Worm (Caenorhabditis elegans) whole organism, late embryonic: ENCODE measurements around the gene tbx-38.
"Not testable (repeated sequence)": the region's sequence is repeated elsewhere in the genome, so short reads cannot be mapped to it uniquely, and the experiment has no call there.

Source experiments
- C38D4.7 ChIP-seq: fragments of 200-800 bp; sonication (Bioruptor generic); optimal IDR thresholded peaks from 2 replicates; lab custom pipeline; 2018; ENCODE audit warnings: mild to moderate bottlenecking, missing genetic modification characterization, moderate library complexity, missing compliant biosample characterization
- F13H6.1 ChIP-seq: sonication (generic microtip); optimal IDR thresholded peaks from 2 replicates; lab custom pipeline; 2016; ENCODE audit warnings: missing genetic modification characterization, missing compliant biosample characterization
- K02D7.2 ChIP-seq: sonication (generic microtip); optimal IDR thresholded peaks from 2 replicates; lab custom pipeline; 2017; ENCODE audit warnings: mild to moderate bottlenecking, missing genetic modification characterization, missing compliant biosample characterization
- K09A11.1 ChIP-seq: sonication (generic microtip); optimal IDR thresholded peaks from 2 replicates; lab custom pipeline; 2017; ENCODE audit warnings: antibody characterized with exemption, mild to moderate bottlenecking, missing genetic modification characterization, missing compliant biosample characterization; ENCODE audit not compliant: insufficient read depth
- ceh-19 ChIP-seq: fragments of 200-800 bp; sonication (Bioruptor generic); optimal IDR thresholded peaks from 2 replicates; lab custom pipeline; 2018; ENCODE audit warnings: mild to moderate bottlenecking, missing genetic modification characterization, missing compliant biosample characterization
- ceh-2 ChIP-seq: sonication (generic microtip); optimal IDR thresholded peaks from 2 replicates; lab custom pipeline; 2016; ENCODE audit warnings: missing genotype, missing genetic modification characterization, missing compliant biosample characterization
- ceh-22 ChIP-seq: sonication (generic microtip); optimal IDR thresholded peaks from 2 replicates; lab custom pipeline; 2017; ENCODE audit warnings: missing biosample characterization, missing genetic modification characterization
- ceh-45 ChIP-seq: fragments of 200-800 bp; sonication (Bioruptor generic); IDR thresholded peaks from 2 replicates; pipeline ENCODE4 v1.3.6; 2022; ENCODE audit warnings: missing genetic modification reagents, missing genetic modification characterization, missing compliant biosample characterization
- ceh-48 ChIP-seq: sonication (generic microtip); optimal IDR thresholded peaks from 2 replicates; lab custom pipeline; 2016; ENCODE audit warnings: missing genetic modification characterization, inconsistent platforms, missing compliant biosample characterization
- ceh-6 ChIP-seq: fragments of 200-800 bp; sonication (Bioruptor generic); optimal IDR thresholded peaks from 2 replicates; lab custom pipeline; 2018; ENCODE audit warnings: mild to moderate bottlenecking, missing genetic modification characterization, missing compliant biosample characterization
- ceh-9 ChIP-seq: sonication (generic microtip); optimal IDR thresholded peaks from 2 replicates; lab custom pipeline; 2016; ENCODE audit warnings: mild to moderate bottlenecking, missing genetic modification characterization, inconsistent platforms, missing compliant biosample characterization
- che-1 ChIP-seq: sonication (generic microtip); optimal IDR thresholded peaks from 2 replicates; lab custom pipeline; 2016; ENCODE audit warnings: mild to moderate bottlenecking, missing genetic modification characterization, missing compliant biosample characterization
- dve-1 ChIP-seq: sonication (generic microtip); optimal IDR thresholded peaks from 2 replicates; lab custom pipeline; 2017; ENCODE audit warnings: antibody characterized with exemption, mild to moderate bottlenecking, missing genetic modification characterization, missing compliant biosample characterization
- elt-4 ChIP-seq: sonication (generic microtip); optimal IDR thresholded peaks from 2 replicates; lab custom pipeline; 2016; ENCODE audit warnings: missing genetic modification characterization, missing compliant biosample characterization
- ets-4 ChIP-seq: sonication (generic microtip); optimal IDR thresholded peaks from 2 replicates; lab custom pipeline; 2016; ENCODE audit warnings: missing genetic modification characterization, missing compliant biosample characterization
- fax-1 ChIP-seq: sonication (generic microtip); optimal IDR thresholded peaks from 2 replicates; lab custom pipeline; 2016; ENCODE audit warnings: missing genotype, missing genetic modification characterization, missing compliant biosample characterization
- hlh-30 ChIP-seq: sonication (generic microtip); optimal IDR thresholded peaks from 2 replicates; lab custom pipeline; 2017; ENCODE audit warnings: antibody characterized with exemption, missing genetic modification characterization, missing compliant biosample characterization; ENCODE audit not compliant: insufficient read depth
- hlh-8 ChIP-seq: sonication (generic microtip); optimal IDR thresholded peaks from 2 replicates; lab custom pipeline; 2016; ENCODE audit warnings: missing genotype, missing genetic modification characterization, missing compliant biosample characterization
- lim-6 ChIP-seq: sonication (generic microtip); optimal IDR thresholded peaks from 2 replicates; lab custom pipeline; 2016; ENCODE audit warnings: missing genetic modification characterization, missing compliant biosample characterization
- lin-11 ChIP-seq: fragments of 200-800 bp; sonication (Bioruptor generic); optimal IDR thresholded peaks from 2 replicates; lab custom pipeline; 2018; ENCODE audit warnings: mild to moderate bottlenecking, missing genetic modification characterization, missing compliant biosample characterization
- mec-3 ChIP-seq: sonication (generic microtip); optimal IDR thresholded peaks from 2 replicates; lab custom pipeline; 2016; ENCODE audit warnings: borderline replicate concordance, missing genetic modification characterization, missing compliant biosample characterization
- nfya-1 ChIP-seq: sonication (generic microtip); optimal IDR thresholded peaks from 2 replicates; lab custom pipeline; 2017; ENCODE audit warnings: missing genetic modification characterization, mild to moderate bottlenecking, missing compliant biosample characterization, antibody characterized with exemption, moderate library complexity
- nhr-232 ChIP-seq: sonication (generic microtip); optimal IDR thresholded peaks from 2 replicates; lab custom pipeline; 2016; ENCODE audit warnings: missing genetic modification characterization, missing compliant biosample characterization
- odd-2 ChIP-seq: sonication (generic microtip); optimal IDR thresholded peaks from 2 replicates; lab custom pipeline; 2017; ENCODE audit warnings: antibody characterized with exemption, mild to moderate bottlenecking, missing genetic modification characterization, missing compliant biosample characterization
- pha-2 ChIP-seq: sonication (generic microtip); optimal IDR thresholded peaks from 2 replicates; lab custom pipeline; 2017; ENCODE audit warnings: mild to moderate bottlenecking, missing genetic modification characterization, missing compliant biosample characterization
- pqm-1 ChIP-seq: sonication (generic microtip); optimal IDR thresholded peaks from 2 replicates; lab custom pipeline; 2016; ENCODE audit warnings: missing genetic modification characterization, missing compliant biosample characterization
- ref-2 ChIP-seq: sonication (generic microtip); optimal IDR thresholded peaks from 2 replicates; lab custom pipeline; 2016; ENCODE audit warnings: missing genetic modification characterization, missing compliant biosample characterization
- rnt-1 ChIP-seq: sonication (generic microtip); optimal IDR thresholded peaks from 2 replicates; lab custom pipeline; 2016; ENCODE audit warnings: missing genetic modification characterization, missing compliant biosample characterization
- sox-2 ChIP-seq: fragments of 200-800 bp; sonication (Bioruptor generic); IDR thresholded peaks from 2 replicates; pipeline ENCODE4 v1.3.6; 2022; ENCODE audit warnings: missing genetic modification reagents, missing genetic modification characterization, missing compliant biosample characterization
- unc-3 ChIP-seq, 2 experiments: fragments of 200-800 bp in 1 of 2; sonication (Bioruptor generic) in 1 of 2; sonication (generic microtip) in 1 of 2; conservative IDR thresholded peaks in 1 of 2; optimal IDR thresholded peaks in 1 of 2; 2 replicates each; pipeline versions ENCODE4 v1.3.6 to Lab custom; 2016 to 2022; ENCODE audit warnings: missing compliant biosample characterization in 2 of 2, missing genetic modification characterization in 2 of 2, missing genetic modification reagents in 1 of 2
- unc-55 ChIP-seq: sonication (generic microtip); optimal IDR thresholded peaks from 2 replicates; lab custom pipeline; 2017; ENCODE audit warnings: missing biosample characterization, missing genetic modification reagents, missing genetic modification characterization
- ztf-16 ChIP-seq: sonication (generic microtip); optimal IDR thresholded peaks from 2 replicates; lab custom pipeline; 2017; ENCODE audit warnings: missing genetic modification characterization, missing compliant biosample characterization

The tbx-38 gene

DNA sequence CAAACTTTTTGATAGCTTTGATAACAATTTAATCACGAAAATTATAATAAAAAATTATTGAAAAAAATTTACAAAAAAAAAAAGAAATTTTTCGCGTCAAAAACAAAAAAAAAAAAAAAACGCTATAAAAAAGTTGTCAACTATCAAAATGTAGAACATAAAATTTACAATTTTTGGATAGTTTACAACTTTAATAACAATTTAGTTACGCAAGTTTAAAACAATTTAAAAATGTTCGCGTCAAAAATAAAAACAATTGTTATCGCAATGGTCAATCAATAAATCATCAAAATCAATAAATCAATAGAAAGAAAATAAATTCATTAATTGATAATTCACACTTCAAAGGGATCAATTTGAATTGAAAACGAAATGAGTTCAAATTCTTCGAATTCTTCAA, 1.5 kb upstream of the tbx-38 start, which contains the start of gene C24H11.1:
TSS of gene C24H11.1 (plus strand) at position 301 of the 400 bp plus-strand sequence.
- not testable (repeated sequence) for TF ChIP-seq nhr-232 (tag; lab: Kevin White, UChicago); ceh-48 (tag; lab: Kevin White, UChicago); ceh-45 (GFP tag; lab: Robert Waterston, UW)
- TF ChIP-seq, all 69 proteins: peak for 0; not testable (repeated sequence) for 69

DNA sequence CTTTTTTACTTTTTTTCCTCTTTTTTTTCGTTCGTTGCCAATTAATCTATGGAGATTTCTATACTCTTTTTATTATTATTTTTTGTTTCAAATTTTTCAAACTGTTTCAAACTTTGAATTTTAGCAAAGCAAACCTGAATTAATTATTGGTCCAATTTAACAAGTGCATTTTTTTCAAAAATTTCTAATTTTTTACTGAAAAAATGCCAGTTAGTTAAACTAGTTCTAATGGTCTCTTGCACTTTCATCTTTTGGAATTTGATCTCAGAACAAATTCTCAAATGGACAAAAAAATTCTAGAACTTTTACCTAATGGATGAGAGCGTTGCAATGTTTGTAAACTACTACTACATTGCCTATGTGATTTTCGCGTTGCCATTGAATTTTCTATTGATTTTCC, 4.1 kb downstream of the tbx-38 start, which contains the start of gene srd-74:
TSS of gene srd-74 (plus strand) at position 301 of the 400 bp plus-strand sequence.
- TF ChIP-seq ceh-22 (no peak), rnt-1 (tag; lab: Kevin White, UChicago) (no peak), lin-11 (tag; lab: Kevin White, UChicago) (no peak), hlh-30 (no peak), ref-2 (tag; lab: Kevin White, UChicago) (no peak), sox-2 (GFP tag; lab: Robert Waterston, UW) (no peak), fax-1 (tag; lab: Kevin White, UChicago) (no peak), mec-3 (tag; lab: Kevin White, UChicago) (no peak), hlh-8 (tag; lab: Kevin White, UChicago) (no peak), odd-2 (tag; lab: Kevin White, UChicago) (no peak), ets-4 (no peak), che-1 (tag; lab: Kevin White, UChicago) (no peak), ztf-16 (tag; lab: Kevin White, UChicago) (no peak)

DNA sequence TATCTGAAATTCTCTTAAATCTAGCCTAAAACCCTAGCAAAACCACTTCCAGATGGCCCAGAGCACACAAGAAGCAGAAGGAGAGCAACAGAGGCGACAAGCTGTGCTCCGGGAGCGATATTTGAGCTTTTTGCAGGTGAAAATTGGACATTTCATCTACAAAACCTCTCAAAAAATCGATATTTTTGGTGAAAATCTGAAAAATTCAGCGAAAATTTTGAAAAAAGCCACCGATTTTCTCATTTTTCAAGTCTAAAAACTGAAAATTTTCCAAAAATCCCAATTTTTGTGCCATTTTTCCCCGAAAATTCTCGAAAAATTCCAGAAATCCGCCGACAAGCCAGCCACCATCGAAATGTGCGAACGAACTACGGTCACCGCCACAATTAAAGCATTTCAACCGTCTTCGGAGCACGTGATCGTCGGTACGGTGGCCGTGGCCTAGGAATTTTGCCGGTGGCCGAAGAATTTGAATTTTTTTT, 5.6 kb downstream of the tbx-38 start, which contains the start of gene C24H11.5:
TSS of gene C24H11.5 (plus strand) at position 51 of the 482 bp plus-strand sequence.
- TF ChIP-seq pha-2 (tag; lab: Kevin White, UChicago) = no peak

DNA sequence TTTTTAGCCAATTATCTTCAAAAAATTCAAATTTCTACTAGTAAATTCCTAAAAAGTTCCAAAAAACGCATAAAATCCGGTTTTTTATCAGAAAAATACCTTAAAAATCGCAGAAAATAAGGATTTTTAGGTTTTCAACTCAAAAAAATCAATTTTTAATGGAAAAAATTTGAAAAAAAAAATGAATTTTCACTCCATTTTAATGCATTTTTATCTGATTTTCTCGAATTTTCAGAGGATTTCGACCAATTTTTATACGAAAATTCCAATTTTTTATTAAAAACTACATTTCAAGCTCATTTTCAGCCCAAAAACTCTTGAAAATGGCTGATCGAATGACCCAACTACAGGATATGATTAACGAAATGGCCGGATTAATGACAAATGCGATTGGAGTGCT, 8.5 kb downstream of the tbx-38 start, which contains the start of gene mdt-21:
TSS of gene mdt-21 (plus strand) at position 301 of the 400 bp plus-strand sequence.
- no peak for TF ChIP-seq pha-2 (tag; lab: Kevin White, UChicago)
- TF ChIP-seq ceh-19 (GFP tag; lab: Kevin White, UChicago) = no peak
- no peak for TF ChIP-seq fax-1 (tag; lab: Kevin White, UChicago)
- TF ChIP-seq ztf-16 (tag; lab: Kevin White, UChicago) = no peak
- TF ChIP-seq lim-6 (tag; lab: Kevin White, UChicago) = no peak
- no peak for TF ChIP-seq unc-55 (GFP tag; lab: Kevin White, UChicago)
- no peak for TF ChIP-seq che-1 (tag; lab: Kevin White, UChicago)

DNA sequence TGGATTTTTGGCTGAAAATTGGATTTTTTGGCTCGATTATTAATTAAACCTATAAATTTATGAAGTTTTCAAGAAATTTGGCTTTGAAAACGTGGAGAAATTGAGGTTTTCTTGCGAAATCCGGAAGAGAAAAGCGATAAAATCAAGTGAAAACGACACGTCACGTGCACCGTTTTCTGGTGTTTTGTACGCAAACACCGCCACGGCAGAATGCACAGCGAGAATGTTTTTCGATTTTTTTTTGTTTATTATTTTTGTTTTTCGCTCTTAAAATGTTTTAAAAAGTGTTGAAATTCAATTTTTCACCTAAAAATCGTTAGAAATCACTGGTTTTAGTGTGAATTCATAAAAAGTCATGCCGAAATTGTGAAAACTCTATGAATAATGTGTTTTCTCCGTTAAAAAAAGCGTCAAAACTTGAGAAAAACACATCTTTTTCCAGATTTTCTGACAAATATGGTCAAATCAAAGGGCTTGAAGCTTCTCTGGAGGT, 11.3 kb downstream of the tbx-38 start, which contains the start of gene immp-1:
TSS of gene immp-1 (plus strand) at position 443 of the 493 bp plus-strand sequence.
- no peak for TF ChIP-seq lim-6 (tag; lab: Kevin White, UChicago)
- TF ChIP-seq hlh-30 = peak; percentile 93
- TF ChIP-seq nfya-1 (tag; lab: Kevin White, UChicago) = peak; percentile 8
- TF ChIP-seq pha-2 (tag; lab: Kevin White, UChicago) = no peak
- no peak for TF ChIP-seq dve-1 (tag; lab: Kevin White, UChicago)

DNA sequence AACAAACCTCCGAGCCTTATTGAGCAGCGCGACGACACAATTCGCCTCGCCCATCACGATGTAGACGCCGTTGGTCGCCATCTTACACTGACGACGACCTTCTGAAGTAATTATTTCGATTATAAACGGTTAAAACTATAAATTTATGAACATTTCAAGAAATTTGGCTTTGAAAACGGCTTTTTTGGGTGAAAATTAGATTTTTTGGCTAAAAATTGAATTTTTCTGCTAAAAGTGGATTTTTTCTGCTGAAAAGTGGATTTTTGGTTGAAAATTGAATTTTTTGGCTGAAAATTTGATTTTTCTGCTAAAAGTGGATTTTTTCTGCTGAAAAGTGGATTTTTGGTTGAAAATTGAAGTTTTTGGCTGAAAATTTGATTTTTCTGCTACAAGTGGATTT, 12.3 kb downstream of the tbx-38 start, which contains the start of gene gbf-1:
TSS of gene gbf-1 (minus strand) at position 101 of the 400 bp plus-strand sequence.
- TF ChIP-seq ceh-48 (tag; lab: Kevin White, UChicago); unc-55 (GFP tag; lab: Kevin White, UChicago); mec-3 (tag; lab: Kevin White, UChicago): not testable (repeated sequence)

DNA sequence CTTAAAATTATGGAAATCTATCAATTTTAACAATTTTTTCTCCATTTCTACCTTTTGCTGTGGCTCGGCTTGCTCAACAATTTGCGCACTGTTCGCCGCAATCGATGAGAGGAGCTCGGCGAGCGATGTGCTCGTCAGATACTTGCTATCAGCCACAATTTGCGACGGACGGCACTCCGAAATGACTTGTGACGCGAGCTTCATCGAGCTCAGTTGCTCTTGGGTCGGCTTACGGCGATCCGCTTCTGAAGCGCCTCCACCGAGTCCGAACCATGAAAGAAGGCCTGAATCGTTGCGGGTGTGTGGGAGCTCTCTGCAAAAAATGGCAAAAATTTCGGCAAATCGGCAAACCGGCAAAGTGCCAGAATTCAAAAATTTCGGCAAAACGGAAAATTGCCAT, 25.2 kb downstream of the tbx-38 start:
- no peak for TF ChIP-seq hlh-8 (tag; lab: Kevin White, UChicago)
- TF ChIP-seq, all 69 proteins: peak for 0

DNA sequence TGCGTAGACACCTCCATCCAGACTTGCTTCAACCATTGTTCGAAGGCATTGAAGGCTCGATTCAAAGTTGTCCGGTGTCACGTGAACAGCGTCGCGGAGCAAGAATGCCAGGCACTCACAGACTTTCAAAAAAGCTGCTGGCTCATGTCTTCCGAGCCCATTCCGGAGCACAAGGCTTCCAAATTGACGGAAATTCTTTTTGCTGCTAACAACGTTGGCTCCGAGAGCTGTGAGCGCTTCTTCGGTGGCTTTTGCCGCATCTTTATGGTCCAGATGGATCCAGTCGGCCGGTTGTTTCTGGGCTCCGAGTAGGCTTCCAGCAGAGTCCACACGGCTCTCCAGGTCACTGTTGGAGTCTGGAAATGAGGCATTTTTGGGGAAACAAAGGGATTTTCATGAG, 28.0 kb downstream of the tbx-38 start:
- TF ChIP-seq elt-4 (tag; lab: Kevin White, UChicago) (no peak), nfya-1 (tag; lab: Kevin White, UChicago) (no peak), ceh-2 (tag; lab: Kevin White, UChicago) (no peak), K09A11.1 (no peak), ceh-9 (tag; lab: Kevin White, UChicago) (no peak), unc-3 (GFP tag; conservative IDR thresholded peaks at IDR 0.05; lab: Robert Waterston, UW) (no peak), unc-3 (tag; optimal IDR thresholded peaks at IDR 0.05; lab: Kevin White, UChicago) (no peak), sox-2 (GFP tag; lab: Robert Waterston, UW) (no peak), odd-2 (tag; lab: Kevin White, UChicago) (no peak), fax-1 (tag; lab: Kevin White, UChicago) (no peak), ceh-48 (tag; lab: Kevin White, UChicago) (no peak), K02D7.2 (no peak), ceh-6 (GFP tag; lab: Kevin White, UChicago) (no peak), C38D4.7 (GFP tag; lab: Kevin White, UChicago) (no peak), F13H6.1 (tag; lab: Kevin White, UChicago) (no peak), hlh-8 (tag; lab: Kevin White, UChicago) (no peak), pqm-1 (no peak)
